Worm (Caenorhabditis elegans): ENCODE data around the gene T07F8.4.
A peak's percentile ranks its signal among the peaks of the same experiment; 100 is the strongest.

The T07F8.4 gene

DNA sequence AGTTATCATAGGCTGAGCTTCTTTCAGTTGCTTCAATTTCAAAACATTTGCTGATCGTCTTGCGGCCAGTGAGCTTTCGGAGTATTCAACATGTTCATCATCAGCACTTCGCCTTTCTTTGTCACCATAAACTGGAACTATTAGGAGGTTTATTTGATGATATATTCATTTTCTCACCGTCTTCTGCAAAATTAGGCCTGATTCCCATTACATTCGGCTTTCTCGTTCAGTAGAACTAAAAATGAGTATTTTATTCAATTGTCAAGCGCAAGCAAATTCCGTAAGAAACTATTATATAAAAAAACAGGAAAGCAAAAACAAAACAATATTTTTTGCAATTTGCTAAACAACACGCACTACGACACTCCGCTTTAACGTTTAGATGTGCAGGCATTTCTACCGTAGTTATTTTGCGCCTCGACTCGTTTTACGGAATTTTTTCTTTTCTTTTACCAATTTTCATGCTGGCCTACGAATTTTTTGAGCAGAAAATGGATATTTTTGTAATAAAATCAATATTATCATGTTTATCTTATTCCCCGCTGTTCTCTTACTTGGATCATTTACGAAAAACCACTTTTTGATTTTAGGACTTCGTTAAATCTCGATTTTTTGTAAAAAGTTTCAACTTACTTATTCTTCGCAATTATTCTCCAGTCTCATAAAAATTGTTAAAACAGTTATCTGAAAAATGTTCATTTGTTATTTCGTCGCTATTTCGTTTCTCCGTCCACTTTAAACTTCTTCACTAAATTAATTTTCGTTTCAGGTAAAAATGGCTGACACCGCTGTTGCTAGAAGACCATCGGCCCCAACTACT lies 26.8 kb downstream of the T07F8.4 start, which contains the start of the genes farl-11 and rpl-33 (continued):
- TF ChIP-seq elt-3 (tag; optimal IDR thresholded peaks at IDR 0.05), result peak in 4 of 6 experiments; percentile 14 to 84 (median 61)
- peak; percentile 89 for TF ChIP-seq fos-1 (tag; optimal IDR thresholded peaks at IDR 0.05)
- TF ChIP-seq ceh-8 (GFP tag; optimal IDR thresholded peaks at IDR 0.05), result no peak
- TF ChIP-seq dsc-1 (tag; optimal IDR thresholded peaks at IDR 0.05), result peak; percentile 64
- no peak for TF ChIP-seq pqm-1 (tag; optimal IDR thresholded peaks at IDR 0.05)
- TF ChIP-seq unc-86 (tag; optimal IDR thresholded peaks at IDR 0.05), result peak; percentile 68
- peak; percentile 80 for TF ChIP-seq isw-1 (GFP tag; IDR thresholded peaks at IDR 0.05)
- no peak for TF ChIP-seq nhr-12 (tag; optimal IDR thresholded peaks at IDR 0.05)
- TF ChIP-seq nhr-11 (tag; optimal IDR thresholded peaks at IDR 0.05), result peak; percentile 39
- peak; percentile 79 for TF ChIP-seq lin-13 (GFP tag; optimal IDR thresholded peaks at IDR 0.05)
- no peak for TF ChIP-seq efl-3 (GFP tag; optimal IDR thresholded peaks at IDR 0.05)
- peak; percentile 90 for TF ChIP-seq nhr-85 (tag)
- TF ChIP-seq nhr-76 (tag; optimal IDR thresholded peaks at IDR 0.05), result no peak
- peak; percentile 73 for TF ChIP-seq snpc-4 (tag; optimal IDR thresholded peaks at IDR 0.05)
- TF ChIP-seq lir-3 (tag; optimal IDR thresholded peaks at IDR 0.05; ENCODE audit: poor library complexity), result peak; percentile 58
- TF ChIP-seq unc-130 (tag; optimal IDR thresholded peaks at IDR 0.05), result peak; percentile 89
- TF ChIP-seq ztf-4 (tag; optimal IDR thresholded peaks at IDR 0.05), result no peak
- TF ChIP-seq vab-15 (tag; optimal IDR thresholded peaks at IDR 0.05), result no peak
- TF ChIP-seq jun-1 (tag; optimal IDR thresholded peaks at IDR 0.05), result peak; percentile 60
- no peak for TF ChIP-seq C34B4.2 (tag; optimal IDR thresholded peaks at IDR 0.05)
- TF ChIP-seq grh-1 (GFP tag; IDR thresholded peaks at IDR 0.05), result peak; percentile 53; the same call in 1 of the 2 replicates
- peak; percentile 45 for TF ChIP-seq sox-4 (tag; optimal IDR thresholded peaks at IDR 0.05)
- peak; percentile 15 for TF ChIP-seq elt-2 (tag; optimal IDR thresholded peaks at IDR 0.05)
- TF ChIP-seq fkh-10 (GFP tag; optimal IDR thresholded peaks at IDR 0.05), result peak; percentile 33
- TF ChIP-seq egl-13 (tag; optimal IDR thresholded peaks at IDR 0.05), result peak; percentile 34
- peak; percentile 85 for TF ChIP-seq fkh-8 (tag; optimal IDR thresholded peaks at IDR 0.05)
- TF ChIP-seq tlp-1 (tag; optimal IDR thresholded peaks at IDR 0.05), result no peak
- no peak for TF ChIP-seq unc-98 (GFP tag; IDR thresholded peaks at IDR 0.05)
- peak; percentile 78 for TF ChIP-seq rnt-1 (tag; optimal IDR thresholded peaks at IDR 0.05)
- no peak for TF ChIP-seq ces-1 (GFP tag; optimal IDR thresholded peaks at IDR 0.05)
- peak; percentile 81 for TF ChIP-seq xbp-1 (tag; optimal IDR thresholded peaks at IDR 0.05)
- peak; percentile 68 for TF ChIP-seq nhr-90 (tag; optimal IDR thresholded peaks at IDR 0.05; ENCODE audit: poor library complexity)
- peak; percentile 83 for TF ChIP-seq nhr-47 (tag; optimal IDR thresholded peaks at IDR 0.05)
- no peak for TF ChIP-seq unc-30 (tag; optimal IDR thresholded peaks at IDR 0.05)
- TF ChIP-seq mef-2 (tag; optimal IDR thresholded peaks at IDR 0.05), result no peak
- TF ChIP-seq pax-3 (tag; optimal IDR thresholded peaks at IDR 0.05), result peak; percentile 34
- no peak for TF ChIP-seq sup-37 (GFP tag; optimal IDR thresholded peaks at IDR 0.05)
- peak; percentile 81 for TF ChIP-seq tbx-2 (tag; optimal IDR thresholded peaks at IDR 0.05)
- TF ChIP-seq nhr-71 (tag; optimal IDR thresholded peaks at IDR 0.05), result peak; percentile 87
- peak; percentile 30 for TF ChIP-seq lin-39 (tag; optimal IDR thresholded peaks at IDR 0.05)
- peak in 1 of 2 experiments; percentile 57 for TF ChIP-seq ztf-11 (tag; optimal IDR thresholded peaks at IDR 0.05)

DNA sequence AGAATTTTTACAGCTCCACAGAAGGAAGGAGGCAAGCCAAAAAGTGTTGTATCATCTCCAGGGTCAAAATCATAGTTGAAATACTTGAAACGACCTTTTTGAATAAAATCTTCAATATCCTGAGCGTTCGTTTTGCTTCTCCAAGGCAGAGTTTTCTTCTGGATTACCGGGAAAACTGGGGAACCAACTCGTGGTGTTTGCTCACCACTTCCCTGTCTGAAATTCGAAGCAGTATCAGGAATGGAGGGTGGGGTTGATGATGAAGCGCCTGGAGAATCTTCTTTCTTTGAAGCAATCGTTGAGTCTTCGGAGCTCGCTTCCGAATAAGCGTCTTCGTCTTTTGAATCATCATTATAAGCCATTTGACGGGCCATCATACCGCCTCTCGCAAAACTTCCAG lies 28.7 kb downstream of the T07F8.4 start:
- TF ChIP-seq nhr-71 (tag; optimal IDR thresholded peaks at IDR 0.05) (no peak), efl-1 (optimal IDR thresholded peaks at IDR 0.05) (no peak), efl-1 (GFP tag; optimal IDR thresholded peaks at IDR 0.05 in 1 of 2) (no peak), fkh-4 (tag; optimal IDR thresholded peaks at IDR 0.05; ENCODE audit: borderline replicate concordance) (no peak), nhr-237 (tag; optimal IDR thresholded peaks at IDR 0.05) (no peak), ceh-88 (GFP tag; IDR thresholded peaks at IDR 0.05) (no peak), hlh-17 (GFP tag; optimal IDR thresholded peaks at IDR 0.05; ENCODE audit: borderline replicate concordance) (no peak), fkh-8 (tag; optimal IDR thresholded peaks at IDR 0.05) (no peak), nhr-12 (tag; optimal IDR thresholded peaks at IDR 0.05) (no peak), lin-15B (tag; optimal IDR thresholded peaks at IDR 0.05) (no peak), nhr-11 (tag; optimal IDR thresholded peaks at IDR 0.05) (no peak), nhr-20 (tag; optimal IDR thresholded peaks at IDR 0.05) (no peak), ceh-8 (GFP tag; optimal IDR thresholded peaks at IDR 0.05) (no peak), unc-86 (tag; optimal IDR thresholded peaks at IDR 0.05) (no peak), nhr-77 (tag; optimal IDR thresholded peaks at IDR 0.05) (no peak), unc-98 (GFP tag; IDR thresholded peaks at IDR 0.05) (no peak), ztf-4 (tag; optimal IDR thresholded peaks at IDR 0.05) (no peak), unc-30 (tag; optimal IDR thresholded peaks at IDR 0.05) (no peak)

All from whole organism, L1 larva.